Worm (Caenorhabditis elegans) whole organism, early embryonic: ENCODE measurements around the gene srg-37.

Experiments used
- B0310.2 ChIP-seq: sonication (generic microtip); optimal IDR thresholded peaks from 2 replicates; lab custom pipeline; 2016; ENCODE audit warnings: mild to moderate bottlenecking, missing genetic modification characterization, missing compliant biosample characterization
- F13C5.2 ChIP-seq: sonication (generic microtip); optimal IDR thresholded peaks from 2 replicates; lab custom pipeline; 2017; ENCODE audit warnings: mild to moderate bottlenecking, missing genetic modification characterization, inconsistent platforms, missing compliant biosample characterization
- ama-1 ChIP-seq: fragments of 150-350 bp; optimal IDR thresholded peaks from 2 replicates; lab custom pipeline; 2014
- ceh-13 ChIP-seq: fragments of 200-800 bp; sonication (Bioruptor generic); optimal IDR thresholded peaks from 2 replicates; lab custom pipeline; 2018; ENCODE audit warnings: mild to moderate bottlenecking, missing genetic modification characterization, missing compliant biosample characterization
- ets-7 ChIP-seq: sonication (generic microtip); optimal IDR thresholded peaks from 2 replicates; lab custom pipeline; 2016; ENCODE audit warnings: missing genotype, missing genetic modification characterization, missing compliant biosample characterization
- flt-1 ChIP-seq: fragments of 200-800 bp; sonication (Bioruptor generic); IDR thresholded peaks from 2 replicates; pipeline ENCODE4 v1.3.6; 2022; ENCODE audit warnings: missing genetic modification characterization, missing compliant biosample characterization
- scrt-1 ChIP-seq: fragments of 200-800 bp; sonication (Bioruptor generic); IDR thresholded peaks from 2 replicates; pipeline ENCODE4 v1.3.6; 2022; ENCODE audit warnings: missing genetic modification characterization, missing compliant biosample characterization
- sea-1 ChIP-seq: fragments of 200-800 bp; sonication (Bioruptor generic); conservative IDR thresholded peaks from 2 replicates; pipeline ENCODE4 v1.3.6; 2022; ENCODE audit warnings: missing genetic modification characterization, missing compliant biosample characterization
- tra-4 ChIP-seq: sonication (generic microtip); optimal IDR thresholded peaks from 2 replicates; lab custom pipeline; 2017; ENCODE audit warnings: missing genetic modification characterization, missing compliant biosample characterization

ce11 chrX:14213314-14213713 lies 21.5 kb downstream of the srg-37 start:
- TF ChIP-seq tra-4 (tag; lab: Kevin White, UChicago) (no peak), scrt-1 (GFP tag; lab: Robert Waterston, UW) (no peak), ama-1 (lab: Kevin White, UChicago) (no peak), ets-7 (tag; lab: Kevin White, UChicago) (no peak), ceh-13 (GFP tag; lab: Kevin White, UChicago) (no peak), flt-1 (no peak), F13C5.2 (tag; lab: Kevin White, UChicago) (no peak), sea-1 (GFP tag; lab: Robert Waterston, UW) (no peak), B0310.2 (tag; lab: Kevin White, UChicago) (no peak)
